Worm (Caenorhabditis elegans) whole organism, L3 larva: ENCODE results near the gene F33G12.3.

ENCODE experiments used
- R02D3.7 ChIP-seq: fragments of 150-350 bp; optimal IDR thresholded peaks from 2 replicates; lab custom pipeline; 2014; ENCODE audit warnings: missing biosample characterization, missing genetic modification characterization
- ZK546.5 ChIP-seq: sonication (generic microtip); optimal IDR thresholded peaks from 2 replicates; lab custom pipeline; 2017; ENCODE audit warnings: missing biosample characterization, missing genetic modification characterization
- aly-2 ChIP-seq: fragments of 150-350 bp; optimal IDR thresholded peaks from 2 replicates; lab custom pipeline; 2014; ENCODE audit warnings: missing biosample characterization, missing genetic modification characterization
- ama-1 ChIP-seq: fragments of 150-350 bp; optimal IDR thresholded peaks from 2 replicates; lab custom pipeline; 2018
- ceh-16 ChIP-seq: sonication (generic microtip); optimal IDR thresholded peaks from 2 replicates; lab custom pipeline; 2017; ENCODE audit warnings: missing biosample characterization, missing genetic modification characterization
- ceh-28 ChIP-seq: fragments of 150-350 bp; optimal IDR thresholded peaks from 2 replicates; lab custom pipeline; 2014; ENCODE audit warnings: missing biosample characterization, missing genetic modification reagents, missing genetic modification characterization
- ceh-9 ChIP-seq: sonication (generic microtip); optimal IDR thresholded peaks from 2 replicates; lab custom pipeline; 2018; ENCODE audit warnings: missing biosample characterization, missing genetic modification characterization
- daf-12 ChIP-seq: fragments of 150-350 bp; optimal IDR thresholded peaks from 2 replicates; lab custom pipeline; 2014; ENCODE audit warnings: missing biosample characterization, missing genetic modification reagents, missing genetic modification characterization
- egl-27 ChIP-seq: sonication (generic microtip); optimal IDR thresholded peaks from 4 replicates; lab custom pipeline; 2017; ENCODE audit warnings: missing biosample characterization, missing genetic modification reagents, missing genetic modification characterization
- egl-5 ChIP-seq: fragments of 150-350 bp; optimal IDR thresholded peaks from 2 replicates; lab custom pipeline; 2017; ENCODE audit warnings: missing biosample characterization, missing genetic modification reagents, missing genetic modification characterization, inconsistent platforms
- elt-1 ChIP-seq: fragments of 150-350 bp; optimal IDR thresholded peaks from 2 replicates; lab custom pipeline; 2014; ENCODE audit warnings: missing biosample characterization, missing genetic modification characterization
- elt-3 ChIP-seq, 3 experiments: fragments of 150-350 bp in 1 of 3; sonication (generic microtip) in 2 of 3; optimal IDR thresholded peaks; 2 replicates in 2 of 3; 4 replicates in 1 of 3; lab custom pipeline; 2014 to 2017; ENCODE audit warnings: missing biosample characterization in 3 of 3, missing genetic modification characterization in 3 of 3
- fkh-10 ChIP-seq: sonication (generic microtip); optimal IDR thresholded peaks from 2 replicates; lab custom pipeline; 2017; ENCODE audit warnings: missing biosample characterization, missing genetic modification reagents, missing genetic modification characterization
- fkh-2 ChIP-seq: fragments of 150-350 bp; optimal IDR thresholded peaks from 2 replicates; lab custom pipeline; 2014; ENCODE audit warnings: missing biosample characterization, missing genetic modification reagents, missing genetic modification characterization
- hmg-11 ChIP-seq: sonication (generic microtip); optimal IDR thresholded peaks from 2 replicates; lab custom pipeline; 2016; ENCODE audit warnings: missing genetic modification characterization, missing compliant biosample characterization
- jun-1 ChIP-seq: fragments of 150-350 bp; optimal IDR thresholded peaks from 2 replicates; lab custom pipeline; 2014; ENCODE audit warnings: missing biosample characterization, missing genetic modification reagents, missing genetic modification characterization
- lin-15B ChIP-seq: fragments of 150-350 bp; optimal IDR thresholded peaks from 2 replicates; lab custom pipeline; 2014; ENCODE audit warnings: missing biosample characterization, missing genetic modification characterization
- lin-39 ChIP-seq: fragments of 150-350 bp; optimal IDR thresholded peaks from 2 replicates; lab custom pipeline; 2018; ENCODE audit warnings: missing biosample characterization, missing genetic modification reagents, missing genetic modification characterization
- lsy-12 ChIP-seq: sonication (generic microtip); optimal IDR thresholded peaks from 2 replicates; lab custom pipeline; 2016; ENCODE audit warnings: mild to moderate bottlenecking, missing genetic modification characterization, missing compliant biosample characterization
- mml-1 ChIP-seq: fragments of 150-350 bp; sonication (generic microtip); optimal IDR thresholded peaks from 3 replicates; lab custom pipeline; 2014; ENCODE audit warnings: missing biosample characterization, missing genetic modification characterization
- nfya-1 ChIP-seq: sonication (generic microtip); optimal IDR thresholded peaks from 2 replicates; lab custom pipeline; 2017; ENCODE audit warnings: missing genetic modification characterization, mild to moderate bottlenecking, missing compliant biosample characterization, antibody characterized with exemption, moderate library complexity; ENCODE audit not compliant: insufficient read depth
- nhr-12 ChIP-seq: fragments of 150-350 bp; optimal IDR thresholded peaks from 2 replicates; lab custom pipeline; 2014; ENCODE audit warnings: missing biosample characterization, missing genetic modification characterization
- nhr-237 ChIP-seq: fragments of 150-350 bp; optimal IDR thresholded peaks from 2 replicates; lab custom pipeline; 2014; ENCODE audit warnings: missing biosample characterization, missing genetic modification characterization
- nhr-25 ChIP-seq: sonication (generic microtip); optimal IDR thresholded peaks from 2 replicates; lab custom pipeline; 2017; ENCODE audit warnings: missing biosample characterization, missing genetic modification characterization
- nhr-43 ChIP-seq: sonication (generic microtip); optimal IDR thresholded peaks from 2 replicates; lab custom pipeline; 2016; ENCODE audit warnings: mild to moderate bottlenecking, missing genetic modification characterization, missing compliant biosample characterization; ENCODE audit not compliant: poor library complexity, severe bottlenecking
- nhr-67 ChIP-seq: fragments of 150-350 bp; optimal IDR thresholded peaks from 2 replicates; lab custom pipeline; 2014; ENCODE audit warnings: missing biosample characterization, missing genetic modification characterization
- nhr-76 ChIP-seq: fragments of 150-350 bp; sonication (generic microtip); optimal IDR thresholded peaks from 5 replicates; lab custom pipeline; 2014; ENCODE audit warnings: missing biosample characterization, missing genetic modification characterization
- nhr-77 ChIP-seq: fragments of 150-350 bp; optimal IDR thresholded peaks from 2 replicates; lab custom pipeline; 2014; ENCODE audit warnings: missing biosample characterization, missing genetic modification characterization
- pha-4 ChIP-seq: fragments of 150-350 bp; optimal IDR thresholded peaks from 2 replicates; lab custom pipeline; 2014; ENCODE audit warnings: missing biosample characterization, missing genetic modification reagents, missing genetic modification characterization
- pqm-1 ChIP-seq: fragments of 150-350 bp; optimal IDR thresholded peaks from 2 replicates; lab custom pipeline; 2017; ENCODE audit warnings: missing biosample characterization, missing genetic modification characterization, inconsistent platforms
- sea-2 ChIP-seq: fragments of 150-350 bp; sonication (generic microtip); optimal IDR thresholded peaks from 4 replicates; lab custom pipeline; 2014; ENCODE audit warnings: missing biosample characterization, missing genetic modification reagents, missing genetic modification characterization
- skn-1 ChIP-seq: fragments of 150-350 bp; optimal IDR thresholded peaks from 2 replicates; lab custom pipeline; 2014; ENCODE audit warnings: missing biosample characterization, missing genetic modification characterization
- snpc-4 ChIP-seq: fragments of 150-350 bp; optimal IDR thresholded peaks from 2 replicates; lab custom pipeline; 2014; ENCODE audit warnings: missing biosample characterization, missing genetic modification characterization
- unc-39 ChIP-seq: sonication (generic microtip); optimal IDR thresholded peaks from 4 replicates; lab custom pipeline; 2017; ENCODE audit warnings: missing biosample characterization, missing genetic modification characterization
- unc-62 ChIP-seq: fragments of 150-350 bp; sonication (generic microtip); optimal IDR thresholded peaks from 4 replicates; lab custom pipeline; 2014; ENCODE audit warnings: missing biosample characterization, missing genetic modification reagents, missing genetic modification characterization
- zag-1 ChIP-seq: fragments of 150-350 bp; optimal IDR thresholded peaks from 2 replicates; lab custom pipeline; 2014; ENCODE audit warnings: missing biosample characterization, missing genetic modification characterization
- ztf-11 ChIP-seq: fragments of 150-350 bp; optimal IDR thresholded peaks from 2 replicates; lab custom pipeline; 2014; ENCODE audit warnings: missing biosample characterization, missing genetic modification characterization
- ztf-4 ChIP-seq: fragments of 150-350 bp; optimal IDR thresholded peaks from 2 replicates; lab custom pipeline; 2014; ENCODE audit warnings: missing biosample characterization, missing genetic modification characterization

The F33G12.3 gene

DNA sequence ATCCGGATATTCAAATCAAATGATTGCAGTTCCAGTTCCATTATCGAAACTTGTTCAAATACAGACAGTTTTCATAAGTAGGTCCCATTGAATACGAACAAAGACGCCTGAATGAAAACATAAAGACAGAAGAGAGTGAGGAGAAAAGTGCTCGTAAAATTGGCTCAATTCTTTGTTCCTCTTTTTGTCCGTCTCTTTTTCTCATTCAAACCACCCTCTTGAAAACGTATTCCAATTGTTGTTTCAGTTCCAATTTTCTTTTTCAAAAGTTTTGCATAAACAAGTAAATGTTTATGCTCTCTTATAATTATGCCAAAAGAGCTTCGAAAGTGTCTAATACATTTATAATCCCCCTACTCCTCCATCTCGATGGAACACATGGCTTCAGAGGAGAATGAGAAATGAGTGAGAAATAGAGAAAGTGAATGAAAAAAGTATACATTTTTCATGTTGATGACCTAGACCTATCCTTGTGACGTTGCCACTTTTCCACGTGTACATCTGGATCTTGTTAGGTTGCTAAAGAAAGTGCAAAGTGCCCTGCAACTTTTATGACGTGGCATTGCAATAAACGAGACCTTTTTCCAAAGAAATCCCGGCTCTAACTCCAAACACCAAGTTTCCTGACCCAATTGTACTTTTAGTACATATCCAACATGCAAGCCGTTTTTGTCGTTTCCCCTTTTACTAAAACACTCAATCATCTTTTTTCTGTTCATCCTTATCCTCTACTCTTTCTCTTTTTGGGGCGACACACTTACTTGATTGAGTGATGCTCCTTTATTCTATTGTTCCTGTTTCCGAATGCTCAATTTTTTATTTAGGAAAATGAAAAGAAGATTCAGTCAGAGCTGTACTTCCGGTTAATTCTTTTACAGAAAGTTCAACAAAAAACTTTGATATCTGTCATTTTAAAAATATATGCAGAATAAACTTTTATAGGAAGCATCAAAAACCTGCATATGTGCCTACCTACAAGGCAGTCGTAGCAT lies 12.7 kb upstream of the F33G12.3 start:
- TF ChIP-seq ceh-16 (tag; lab: Kevin White, UChicago): no peak
- TF ChIP-seq fkh-2 (tag; lab: Kevin White, UChicago): peak; percentile 84
- no peak for TF ChIP-seq elt-3 (tag; optimal IDR thresholded peaks at IDR 0.05; lab: Kevin White, UChicago)
- TF ChIP-seq elt-1 (tag; lab: Kevin White, UChicago): no peak
- TF ChIP-seq aly-2 (tag; lab: Kevin White, UChicago): no peak
- TF ChIP-seq lin-15B (tag; lab: Kevin White, UChicago): no peak
- no peak for TF ChIP-seq ZK546.5 (tag; lab: Kevin White, UChicago)
- peak; percentile 9 for TF ChIP-seq hmg-11 (tag; lab: Kevin White, UChicago)
- no peak for TF ChIP-seq egl-27 (tag; lab: Kevin White, UChicago)
- no peak for TF ChIP-seq snpc-4 (tag; lab: Kevin White, UChicago)
- TF ChIP-seq mml-1 (tag; lab: Kevin White, UChicago): no peak
- no peak for TF ChIP-seq pha-4 (tag; lab: Kevin White, UChicago)
- peak; percentile 3 for TF ChIP-seq unc-62
- TF ChIP-seq nhr-76 (tag; lab: Kevin White, UChicago): no peak
- no peak for TF ChIP-seq ceh-9 (tag; lab: Kevin White, UChicago)
- no peak for TF ChIP-seq daf-12
- no peak for TF ChIP-seq lsy-12 (tag; lab: Kevin White, UChicago)
- TF ChIP-seq R02D3.7: no peak
- no peak for TF ChIP-seq unc-39 (tag; lab: Kevin White, UChicago)
- TF ChIP-seq skn-1 (tag; lab: Kevin White, UChicago): no peak
- TF ChIP-seq nhr-43 (tag; lab: Kevin White, UChicago): no peak
- TF ChIP-seq zag-1 (tag; lab: Kevin White, UChicago): no peak
- TF ChIP-seq nhr-67 (tag; lab: Kevin White, UChicago): no peak
- TF ChIP-seq jun-1 (tag; lab: Kevin White, UChicago): no peak
- no peak for TF ChIP-seq ztf-11 (tag; lab: Kevin White, UChicago)
- TF ChIP-seq nhr-77: no peak
- peak; percentile 4 for TF ChIP-seq nfya-1
- no peak for TF ChIP-seq pqm-1 (tag; lab: Kevin White, UChicago)
- TF ChIP-seq ztf-4 (tag; lab: Kevin White, UChicago): no peak
- no peak for TF ChIP-seq nhr-25
- peak; percentile 90 for TF ChIP-seq fkh-10 (GFP tag; lab: Kevin White, UChicago)
- TF ChIP-seq nhr-12 (tag; lab: Kevin White, UChicago): no peak
- TF ChIP-seq ceh-28 (tag; lab: Kevin White, UChicago): no peak
- TF ChIP-seq egl-5 (tag; lab: Kevin White, UChicago): peak; percentile 3
- TF ChIP-seq nhr-237 (tag; lab: Kevin White, UChicago): no peak
- no peak for TF ChIP-seq ama-1 (lab: Kevin White, UChicago)
- no peak for TF ChIP-seq sea-2

DNA sequence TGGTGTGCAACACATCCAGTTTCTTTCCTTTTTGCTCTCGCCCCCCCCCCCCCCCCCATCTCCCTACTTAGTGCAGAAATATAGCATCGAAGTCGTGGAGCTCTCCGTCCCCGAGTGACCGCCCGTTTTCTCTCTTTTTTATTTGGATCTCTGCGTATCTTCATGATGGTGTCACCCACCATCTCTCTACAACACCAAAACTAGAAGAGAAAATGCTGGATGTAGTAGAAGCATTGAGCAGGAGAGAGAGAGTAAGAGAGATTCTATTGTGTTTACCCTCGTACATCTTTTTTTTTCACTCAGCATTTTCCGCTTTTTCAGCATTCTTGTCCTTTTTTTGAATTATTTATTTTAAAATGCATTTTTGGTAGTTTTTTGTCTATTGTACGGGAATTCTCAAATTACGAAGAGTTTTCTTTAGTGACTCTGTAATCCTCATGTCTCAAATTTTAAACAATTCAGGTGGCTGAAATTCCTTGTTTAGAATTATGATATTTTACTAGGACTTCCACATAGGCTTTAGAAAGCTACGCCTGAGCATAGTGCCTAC lies 8.6 kb upstream of the F33G12.3 start:
- TF ChIP-seq lin-39 (tag; lab: Kevin White, UChicago): peak; percentile 23
- TF ChIP-seq lin-15B (tag; lab: Kevin White, UChicago): peak; percentile 23
- no peak for TF ChIP-seq jun-1 (tag; lab: Kevin White, UChicago)
- no peak for TF ChIP-seq nhr-12 (tag; lab: Kevin White, UChicago)
- peak; percentile 52 for TF ChIP-seq nfya-1
- TF ChIP-seq ceh-9 (tag; lab: Kevin White, UChicago): no peak
- no peak for TF ChIP-seq nhr-237 (tag; lab: Kevin White, UChicago)
- peak; percentile 55 for TF ChIP-seq hmg-11 (tag; lab: Kevin White, UChicago)
- TF ChIP-seq egl-27 (tag; lab: Kevin White, UChicago): no peak
